Fruit fly (Drosophila melanogaster) whole organism, prepupa: ENCODE results near the gene Tpr2.

Source experiments
- Blimp-1 ChIP-seq: fragments of 200-800 bp; sonication (Bioruptor generic); optimal IDR thresholded peaks from 3 replicates; lab custom pipeline; 2017; ENCODE audit warnings: missing biosample characterization, missing genetic modification characterization, mild to moderate bottlenecking, moderate library complexity, missing genetic modification reagents
- CG10669 ChIP-seq: fragments of 200-800 bp; sonication (Bioruptor generic); optimal IDR thresholded peaks from 3 replicates; lab custom pipeline; 2018; ENCODE audit warnings: missing biosample characterization, mild to moderate bottlenecking, missing genetic modification characterization, moderate library complexity
- CG11294 ChIP-seq: fragments of 200-800 bp; sonication (Bioruptor generic); IDR thresholded peaks from 2 replicates; pipeline ENCODE4 v1.3.6; 2022; ENCODE audit warnings: missing biosample characterization, missing genetic modification characterization
- CG11902 ChIP-seq: fragments of 200-800 bp; sonication (Bioruptor generic); optimal IDR thresholded peaks from 3 replicates; lab custom pipeline; 2016; ENCODE audit warnings: missing biosample characterization, missing genetic modification characterization
- CG15336 ChIP-seq: fragments of 200-800 bp; sonication (Bioruptor generic); IDR thresholded peaks from 2 replicates; pipeline ENCODE4 v1.3.6; 2022; ENCODE audit warnings: missing biosample characterization, missing genetic modification characterization
- CG1621 ChIP-seq: fragments of 200-800 bp; sonication (Bioruptor generic); optimal IDR thresholded peaks from 3 replicates; lab custom pipeline; 2018; ENCODE audit warnings: missing biosample characterization, mild to moderate bottlenecking, missing genetic modification characterization
- CG16779 ChIP-seq: fragments of 200-800 bp; sonication (Bioruptor generic); optimal IDR thresholded peaks from 3 replicates; lab custom pipeline; 2017; ENCODE audit warnings: missing biosample characterization, mild to moderate bottlenecking, missing genetic modification characterization
- CG31627 ChIP-seq: fragments of 200-800 bp; sonication (Bioruptor generic); optimal IDR thresholded peaks from 3 replicates; lab custom pipeline; 2016; ENCODE audit warnings: missing biosample characterization, missing genetic modification characterization
- CG32006 ChIP-seq: fragments of 200-800 bp; sonication (Bioruptor generic); optimal IDR thresholded peaks from 3 replicates; lab custom pipeline; 2017; ENCODE audit warnings: missing biosample characterization, mild to moderate bottlenecking, missing genetic modification characterization
- CG34406 ChIP-seq: fragments of 200-800 bp; sonication (Bioruptor generic); optimal IDR thresholded peaks from 3 replicates; lab custom pipeline; 2016; ENCODE audit warnings: missing biosample characterization, missing genetic modification characterization
- CG3919 ChIP-seq: fragments of 200-800 bp; sonication (Bioruptor generic); optimal IDR thresholded peaks from 3 replicates; lab custom pipeline; 2016; ENCODE audit warnings: missing biosample characterization, missing genetic modification characterization
- CG4318 ChIP-seq: fragments of 200-800 bp; sonication (Bioruptor generic); optimal IDR thresholded peaks from 3 replicates; lab custom pipeline; 2017; ENCODE audit warnings: missing biosample characterization, mild to moderate bottlenecking, missing genetic modification characterization
- CG6163 ChIP-seq: fragments of 200-800 bp; sonication (Bioruptor generic); IDR thresholded peaks from 3 replicates; pipeline ENCODE4 v1.3.6; 2022; ENCODE audit warnings: missing biosample characterization, missing genetic modification characterization
- CG6276 ChIP-seq: fragments of 200-800 bp; sonication (Bioruptor generic); optimal IDR thresholded peaks from 2 replicates; lab custom pipeline; 2017; ENCODE audit warnings: missing biosample characterization, mild to moderate bottlenecking, missing genetic modification characterization
- CG6808 ChIP-seq: fragments of 200-800 bp; sonication (Bioruptor generic); optimal IDR thresholded peaks from 3 replicates; lab custom pipeline; 2017; ENCODE audit warnings: missing biosample characterization, missing genetic modification characterization, mild to moderate bottlenecking, moderate library complexity, missing genetic modification reagents
- CG7368 ChIP-seq: fragments of 200-800 bp; sonication (Bioruptor generic); optimal IDR thresholded peaks from 3 replicates; lab custom pipeline; 2016; ENCODE audit warnings: missing biosample characterization, missing genetic modification characterization
- CG8119 ChIP-seq: fragments of 200-800 bp; sonication (Bioruptor generic); IDR thresholded peaks from 3 replicates; pipeline ENCODE4 v1.3.6; 2022; ENCODE audit warnings: missing biosample characterization, missing genetic modification characterization
- CG8632 ChIP-seq: fragments of 200-800 bp; sonication (Bioruptor generic); optimal IDR thresholded peaks from 3 replicates; lab custom pipeline; 2016; ENCODE audit warnings: missing biosample characterization, missing genetic modification characterization
- CG9139 ChIP-seq: fragments of 200-800 bp; sonication (Bioruptor generic); optimal IDR thresholded peaks from 3 replicates; lab custom pipeline; 2017; ENCODE audit warnings: missing biosample characterization, mild to moderate bottlenecking, missing genetic modification characterization
- Eip75B ChIP-seq: fragments of 200-800 bp; sonication (Bioruptor generic); optimal IDR thresholded peaks from 3 replicates; lab custom pipeline; 2016; ENCODE audit warnings: missing biosample characterization, missing genetic modification characterization
- Eip78C ChIP-seq: fragments of 200-800 bp; sonication (Bioruptor generic); peaks from one replicate; lab custom pipeline; 2016; ENCODE audit warnings: missing biosample characterization, missing genetic modification characterization
- Ets21C ChIP-seq: fragments of 200-800 bp; sonication (Bioruptor generic); optimal IDR thresholded peaks from 3 replicates; lab custom pipeline; 2016; ENCODE audit warnings: missing biosample characterization, missing genetic modification characterization
- Ets96B ChIP-seq: fragments of 200-800 bp; optimal IDR thresholded peaks from 2 replicates; lab custom pipeline; 2019; ENCODE audit warnings: missing biosample characterization, mild to moderate bottlenecking, missing genetic modification characterization, moderate library complexity
- Hr38 ChIP-seq: sonication (Bioruptor generic); optimal IDR thresholded peaks from 2 replicates; lab custom pipeline; 2016; ENCODE audit warnings: missing biosample characterization, missing genetic modification characterization
- Hr4 ChIP-seq: fragments of 200-800 bp; sonication (Bioruptor generic); optimal IDR thresholded peaks from 3 replicates; lab custom pipeline; 2016; ENCODE audit warnings: missing biosample characterization, missing genetic modification characterization
- Met ChIP-seq: fragments of 200-800 bp; sonication (Bioruptor generic); optimal IDR thresholded peaks from 3 replicates; lab custom pipeline; 2016; ENCODE audit warnings: missing biosample characterization, missing genetic modification characterization
- OdsH ChIP-seq: fragments of 200-800 bp; sonication (Bioruptor generic); optimal IDR thresholded peaks from 3 replicates; lab custom pipeline; 2016; ENCODE audit warnings: missing biosample characterization, missing genetic modification characterization
- Smox ChIP-seq: fragments of 200-800 bp; sonication (Bioruptor generic); optimal IDR thresholded peaks from 3 replicates; lab custom pipeline; 2016; ENCODE audit warnings: missing biosample characterization, missing genetic modification characterization
- Sox102F ChIP-seq: fragments of 200-800 bp; sonication (Bioruptor generic); optimal IDR thresholded peaks from 2 replicates; lab custom pipeline; 2016; ENCODE audit warnings: missing biosample characterization, mild to moderate bottlenecking, missing genetic modification characterization
- Sox14 ChIP-seq: fragments of 200-800 bp; sonication (Bioruptor generic); optimal IDR thresholded peaks from 3 replicates; lab custom pipeline; 2016; ENCODE audit warnings: missing biosample characterization, missing genetic modification characterization
- Sox15 ChIP-seq: fragments of 200-800 bp; sonication (Bioruptor generic); optimal IDR thresholded peaks from 3 replicates; lab custom pipeline; 2016; ENCODE audit warnings: missing biosample characterization, missing genetic modification characterization
- achi ChIP-seq: fragments of 200-800 bp; sonication (Bioruptor generic); optimal IDR thresholded peaks from 3 replicates; lab custom pipeline; 2016; ENCODE audit warnings: missing biosample characterization, missing genetic modification characterization
- cyc ChIP-seq: fragments of 200-800 bp; sonication (Bioruptor generic); optimal IDR thresholded peaks from 3 replicates; lab custom pipeline; 2016; ENCODE audit warnings: missing biosample characterization, missing genetic modification characterization
- dac ChIP-seq: fragments of 200-800 bp; sonication (Bioruptor generic); optimal IDR thresholded peaks from 2 replicates; lab custom pipeline; 2017; ENCODE audit warnings: missing biosample characterization, mild to moderate bottlenecking, missing genetic modification characterization
- dsx ChIP-seq: fragments of 200-800 bp; optimal IDR thresholded peaks from 3 replicates; lab custom pipeline; 2019; ENCODE audit warnings: missing biosample characterization, mild to moderate bottlenecking, missing genetic modification characterization, moderate library complexity; ENCODE audit not compliant: poor library complexity, severe bottlenecking
- esn ChIP-seq: fragments of 200-800 bp; sonication (Bioruptor generic); optimal IDR thresholded peaks from 2 replicates; lab custom pipeline; 2016; ENCODE audit warnings: missing biosample characterization, mild to moderate bottlenecking, missing genetic modification characterization, moderate library complexity
- fd59A ChIP-seq: fragments of 200-800 bp; sonication (Bioruptor generic); optimal IDR thresholded peaks from 2 replicates; lab custom pipeline; 2017; ENCODE audit warnings: missing biosample characterization, mild to moderate bottlenecking, missing genetic modification characterization, missing genetic modification reagents
- fd85E ChIP-seq: fragments of 200-800 bp; sonication (Bioruptor generic); optimal IDR thresholded peaks from 3 replicates; lab custom pipeline; 2016; ENCODE audit warnings: missing biosample characterization, missing genetic modification characterization
- fkh ChIP-seq: fragments of 200-800 bp; sonication (Bioruptor generic); optimal IDR thresholded peaks from 3 replicates; lab custom pipeline; 2017; ENCODE audit warnings: missing biosample characterization, mild to moderate bottlenecking, missing genetic modification characterization, moderate library complexity
- lz ChIP-seq: fragments of 200-800 bp; sonication (Bioruptor generic); optimal IDR thresholded peaks from 3 replicates; lab custom pipeline; 2016; ENCODE audit warnings: missing biosample characterization, missing genetic modification characterization
- net ChIP-seq: fragments of 200-800 bp; sonication (Bioruptor generic); optimal IDR thresholded peaks from 3 replicates; lab custom pipeline; 2016; ENCODE audit warnings: missing biosample characterization, missing genetic modification characterization
- pdm3 ChIP-seq: fragments of 200-800 bp; sonication (Bioruptor generic); optimal IDR thresholded peaks from 3 replicates; lab custom pipeline; 2016; ENCODE audit warnings: missing biosample characterization, missing genetic modification characterization
- spab ChIP-seq: fragments of 200-800 bp; sonication (Bioruptor generic); optimal IDR thresholded peaks from 2 replicates; lab custom pipeline; 2017; ENCODE audit warnings: missing biosample characterization, mild to moderate bottlenecking, missing genetic modification characterization, missing genetic modification reagents
- ss ChIP-seq, 2 experiments: fragments of 200-800 bp; sonication (Bioruptor generic); optimal IDR thresholded peaks; 2 replicates in 1 of 2; 3 replicates in 1 of 2; lab custom pipeline; 2017 to 2018; ENCODE audit warnings: mild to moderate bottlenecking in 2 of 2, missing biosample characterization in 2 of 2, missing genetic modification characterization in 2 of 2, moderate library complexity in 1 of 2
- svp ChIP-seq: fragments of 200-800 bp; sonication (Bioruptor generic); peaks from one replicate; lab custom pipeline; 2016; ENCODE audit warnings: missing biosample characterization, missing genetic modification characterization
- topi ChIP-seq: fragments of 200-800 bp; sonication (Bioruptor generic); optimal IDR thresholded peaks from 3 replicates; lab custom pipeline; 2016; ENCODE audit warnings: missing biosample characterization, missing genetic modification characterization
- vri ChIP-seq: fragments of 200-800 bp; sonication (Bioruptor generic); optimal IDR thresholded peaks from 3 replicates; lab custom pipeline; 2016; ENCODE audit warnings: missing biosample characterization, mild to moderate bottlenecking, missing genetic modification characterization

Tpr2 gene

DNA sequence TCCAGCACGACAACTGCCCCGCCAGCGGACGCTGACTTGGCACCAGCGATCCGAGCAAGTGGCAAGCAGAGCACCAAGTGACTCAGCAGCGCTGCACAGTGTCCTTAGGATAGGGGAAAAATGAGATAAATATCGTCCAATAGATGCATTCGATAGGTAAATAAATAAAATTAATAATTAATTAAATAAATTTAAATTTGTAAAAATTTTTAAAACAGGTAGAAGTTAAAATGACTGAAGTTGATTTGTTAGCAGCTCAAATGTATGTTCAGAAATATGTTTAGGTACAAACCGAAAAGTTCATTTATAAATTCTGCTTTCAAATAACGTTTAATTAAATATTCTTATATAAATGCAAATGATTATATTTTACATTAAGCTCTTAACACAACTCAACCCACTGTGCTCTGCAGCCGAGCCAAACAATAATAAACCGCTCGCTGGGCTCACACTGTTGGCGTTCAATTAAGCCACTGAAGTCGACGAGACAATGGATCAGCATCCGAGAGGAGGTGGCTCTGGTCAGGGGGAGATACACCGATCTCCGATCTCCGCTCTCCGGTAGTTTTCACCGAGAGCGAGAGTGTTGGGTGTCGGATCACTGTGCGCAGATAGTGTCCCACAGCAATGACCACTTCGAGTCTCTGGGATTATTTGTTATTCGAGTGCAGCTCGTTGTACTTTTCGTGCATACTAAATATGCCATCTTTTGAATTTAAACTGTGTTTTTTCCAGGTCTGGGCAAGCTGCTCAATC is 42.7 kb upstream of the Tpr2 start, which contains the start of gene CG5888 (continued):
- TF ChIP-seq OdsH (peak; percentile 77), CG6808 (GFP tag; lab: Kevin White, UChicago) (peak; percentile 60), Eip78C (GFP tag; lab: Kevin White, UChicago) (peak; percentile 70), dsx (GFP tag; lab: Kevin White, UChicago) (peak; percentile 48), fd59A (GFP tag; lab: Kevin White, UChicago) (peak; percentile 25), dac (GFP tag; lab: Kevin White, UChicago) (peak; percentile 66), cyc (GFP tag; lab: Kevin White, UChicago) (peak; percentile 6), net (GFP tag; lab: Kevin White, UChicago) (peak; percentile 36), CG1621 (tag; lab: Kevin White, UChicago) (no peak), Sox102F (GFP tag; lab: Kevin White, UChicago) (peak; percentile 16), CG4318 (GFP tag; lab: Kevin White, UChicago) (peak; percentile 60), Sox14 (GFP tag; lab: Kevin White, UChicago) (peak; percentile 45), Ets21C (no peak), CG34406 (GFP tag; lab: Kevin White, UChicago) (peak; percentile 87), Hr4 (GFP tag; lab: Kevin White, UChicago) (peak; percentile 48), Eip75B (GFP tag; lab: Kevin White, UChicago) (peak; percentile 72), esn (GFP tag; lab: Kevin White, UChicago) (peak; percentile 72), vri (GFP tag; lab: Kevin White, UChicago) (peak; percentile 5), CG32006 (GFP tag; lab: Kevin White, UChicago) (peak; percentile 91), CG11902 (GFP tag; lab: Kevin White, UChicago) (peak; percentile 23), Sox15 (GFP tag; lab: Kevin White, UChicago) (peak; percentile 70), achi (GFP tag; lab: Kevin White, UChicago) (peak; percentile 83), spab (GFP tag; lab: Kevin White, UChicago) (peak; percentile 70), CG9139 (GFP tag; lab: Kevin White, UChicago) (peak; percentile 3)

DNA sequence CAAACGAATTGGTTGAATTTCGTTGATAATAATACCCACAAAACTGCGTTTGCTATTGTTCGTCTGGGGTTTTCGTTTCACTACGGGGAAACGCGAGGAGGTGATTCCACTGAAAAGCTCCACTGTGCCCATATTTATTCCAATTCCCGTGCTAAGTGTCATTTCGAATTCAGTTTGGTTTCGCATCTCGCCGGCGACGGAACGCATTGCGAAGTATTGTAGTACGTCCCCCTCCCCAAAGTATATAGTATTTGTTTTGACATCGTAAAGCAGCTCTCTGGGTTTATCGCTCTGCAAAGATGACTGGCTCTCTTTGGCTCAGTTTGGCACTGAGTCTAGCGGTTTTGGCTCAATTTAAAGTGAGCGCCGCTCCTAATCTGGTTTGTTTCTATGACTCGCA is 40.4 kb upstream of the Tpr2 start, which contains the start of gene Idgf3:
Gene Idgf3, plus strand, starts transcription at position 17 of the 400 bp plus-strand sequence.
- TF ChIP-seq lz (GFP tag; lab: Kevin White, UChicago) (no peak), topi (GFP tag; lab: Kevin White, UChicago) (no peak), Eip78C (GFP tag; lab: Kevin White, UChicago) (peak; percentile 18), OdsH (no peak), CG6163 (GFP tag; lab: Robert Waterston, UW) (no peak; the same call in 2 of the 3 replicates), CG8632 (GFP tag; lab: Kevin White, UChicago) (no peak), CG4318 (GFP tag; lab: Kevin White, UChicago) (no peak), Ets96B (tag; lab: Kevin White, UChicago) (no peak), vri (GFP tag; lab: Kevin White, UChicago) (peak; percentile 49), fd85E (no peak), CG15336 (GFP tag; lab: Robert Waterston, UW) (no peak), Blimp-1 (GFP tag; lab: Kevin White, UChicago) (no peak), CG6276 (GFP tag; lab: Kevin White, UChicago) (no peak), spab (GFP tag; lab: Kevin White, UChicago) (no peak), Met (GFP tag; lab: Kevin White, UChicago) (no peak), Smox (GFP tag; lab: Kevin White, UChicago) (no peak), CG6808 (GFP tag; lab: Kevin White, UChicago) (no peak), Hr38 (no peak), pdm3 (GFP tag; lab: Kevin White, UChicago) (no peak), esn (GFP tag; lab: Kevin White, UChicago) (no peak), CG11294 (GFP tag; lab: Robert Waterston, UW) (no peak), CG32006 (GFP tag; lab: Kevin White, UChicago) (no peak), dac (GFP tag; lab: Kevin White, UChicago) (no peak), Sox102F (GFP tag; lab: Kevin White, UChicago) (no peak), Hr4 (GFP tag; lab: Kevin White, UChicago) (no peak), CG16779 (tag; lab: Kevin White, UChicago) (no peak), CG10669 (GFP tag; lab: Kevin White, UChicago) (no peak), svp (peak; percentile 94), CG3919 (GFP tag; lab: Kevin White, UChicago) (no peak), ss (GFP tag; optimal IDR thresholded peaks at IDR 0.05; lab: Kevin White, UChicago) (no peak), fkh (GFP tag; lab: Kevin White, UChicago) (peak; percentile 79), CG31627 (GFP tag; lab: Kevin White, UChicago) (no peak), CG7368 (GFP tag; lab: Kevin White, UChicago) (no peak), CG8119 (GFP tag; lab: Robert Waterston, UW) (0 out of 3 replicates have a peak, but pooled peaks have one; percentile 17)
